Worm (Caenorhabditis elegans) whole organism, L3 larva: ENCODE measurements around the gene fbxc-49.
"Not testable (repeated sequence)": the region's sequence is repeated elsewhere in the genome, so short reads cannot be mapped to it uniquely, and the experiment has no call there.

ENCODE experiments used
- R02D3.7 ChIP-seq: fragments of 150-350 bp; optimal IDR thresholded peaks from 2 replicates; lab custom pipeline; 2014; ENCODE audit warnings: missing biosample characterization, missing genetic modification characterization
- ZK546.5 ChIP-seq: sonication (generic microtip); optimal IDR thresholded peaks from 2 replicates; lab custom pipeline; 2017; ENCODE audit warnings: missing biosample characterization, missing genetic modification characterization
- nhr-76 ChIP-seq: fragments of 150-350 bp; sonication (generic microtip); optimal IDR thresholded peaks from 5 replicates; lab custom pipeline; 2014; ENCODE audit warnings: missing biosample characterization, missing genetic modification characterization
- snpc-4 ChIP-seq: fragments of 150-350 bp; optimal IDR thresholded peaks from 2 replicates; lab custom pipeline; 2014; ENCODE audit warnings: missing biosample characterization, missing genetic modification characterization

DNA sequence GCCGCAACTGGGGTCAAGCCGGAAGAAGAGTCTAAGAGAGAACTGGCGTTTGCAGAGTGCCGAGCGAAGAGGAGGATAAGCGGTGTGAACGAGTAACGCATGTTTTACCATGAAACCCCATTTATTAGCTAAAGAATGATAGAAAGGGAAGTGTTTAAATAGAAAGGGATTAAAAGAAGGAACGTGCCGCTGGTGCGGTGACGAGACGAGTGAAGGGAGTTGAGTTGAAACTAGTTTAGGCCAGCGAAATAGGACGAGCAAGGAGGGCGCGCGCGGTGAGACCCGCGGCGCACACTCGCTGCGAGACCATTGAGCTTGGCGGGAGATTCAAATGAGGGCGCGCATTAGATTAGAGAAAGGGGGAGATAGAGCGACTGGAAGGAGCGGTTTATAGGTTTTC, 37.4 kb upstream of the fbxc-49 start, which contains the start of gene math-1:
- TF ChIP-seq nhr-76 (tag; lab: Kevin White, UChicago); snpc-4 (tag; lab: Kevin White, UChicago); R02D3.7; ZK546.5 (tag; lab: Kevin White, UChicago): not testable (repeated sequence)
